Worm (Caenorhabditis elegans) whole organism, L4 larva: ENCODE results near the gene C43F9.5.
A peak's percentile ranks its signal among the peaks of the same experiment; 100 is the strongest.

ENCODE experiments used
- D1046.2 ChIP-seq: fragments of 200-800 bp; sonication (Bioruptor generic); IDR thresholded peaks from 2 replicates; pipeline ENCODE4 v1.3.6; 2022; ENCODE audit warnings: missing genetic modification characterization, missing compliant biosample characterization
- F44E2.7 ChIP-seq: fragments of 200-800 bp; sonication (Bioruptor generic); IDR thresholded peaks from 2 replicates; pipeline ENCODE4 v2.1.2; 2022; ENCODE audit warnings: missing genetic modification characterization, missing compliant biosample characterization
- T20F7.1 ChIP-seq: fragments of 200-800 bp; sonication (Bioruptor generic); optimal IDR thresholded peaks from 2 replicates; lab custom pipeline; 2018; ENCODE audit warnings: mild to moderate bottlenecking, missing genetic modification characterization, missing compliant biosample characterization
- Y48G9A.11 ChIP-seq: fragments of 200-800 bp; sonication (Bioruptor generic); IDR thresholded peaks from 2 replicates; pipeline ENCODE4 v1.3.6; 2022; ENCODE audit warnings: missing genetic modification reagents, missing genetic modification characterization, missing compliant biosample characterization
- Y75B8A.6 ChIP-seq: fragments of 200-800 bp; sonication (Bioruptor generic); IDR thresholded peaks from 2 replicates; pipeline ENCODE4 v1.3.6; 2022; ENCODE audit warnings: missing genetic modification reagents, missing genetic modification characterization, missing compliant biosample characterization
- ceh-20 ChIP-seq: fragments of 200-800 bp; sonication (Bioruptor generic); IDR thresholded peaks from 2 replicates; pipeline ENCODE4 v1.3.6; 2022; ENCODE audit warnings: missing genetic modification reagents, missing genetic modification characterization, missing compliant biosample characterization
- ces-1 ChIP-seq: fragments of 150-350 bp; sonication (generic microtip); optimal IDR thresholded peaks from 4 replicates; lab custom pipeline; 2014; ENCODE audit warnings: missing biosample characterization, missing genetic modification reagents, missing genetic modification characterization
- cey-2 ChIP-seq: sonication (generic microtip); optimal IDR thresholded peaks from 3 replicates; lab custom pipeline; 2017; ENCODE audit warnings: missing genetic modification characterization, mild to moderate bottlenecking, missing compliant biosample characterization, antibody characterized with exemption, borderline replicate concordance; ENCODE audit not compliant: insufficient read depth
- daf-16 ChIP-seq, 3 experiments: sonication (generic microtip); optimal IDR thresholded peaks; 2 replicates each; lab custom pipeline; 2016 to 2017; ENCODE audit warnings: missing genetic modification characterization in 3 of 3, missing genetic modification reagents in 3 of 3, mild to moderate bottlenecking in 2 of 3, missing compliant biosample characterization in 2 of 3, missing biosample characterization in 1 of 3, moderate library complexity in 1 of 3
- dmd-6 ChIP-seq: fragments of 200-800 bp; sonication (Bioruptor generic); IDR thresholded peaks from 2 replicates; pipeline ENCODE4 v1.3.6; 2022; ENCODE audit warnings: missing genetic modification reagents, missing genetic modification characterization, missing compliant biosample characterization
- dve-1 ChIP-seq: sonication (generic microtip); optimal IDR thresholded peaks from 2 replicates; lab custom pipeline; 2017; ENCODE audit warnings: antibody characterized with exemption, mild to moderate bottlenecking, missing genetic modification characterization, missing compliant biosample characterization; ENCODE audit not compliant: insufficient read depth
- egl-43 ChIP-seq: fragments of 200-800 bp; sonication (Bioruptor generic); IDR thresholded peaks from 2 replicates; pipeline ENCODE4 v1.3.6; 2022; ENCODE audit warnings: missing genetic modification reagents, missing genetic modification characterization, missing compliant biosample characterization
- hif-1 ChIP-seq, 2 experiments: sonication (generic microtip); optimal IDR thresholded peaks; 2 replicates each; lab custom pipeline; 2016 to 2017; ENCODE audit warnings: missing compliant biosample characterization in 2 of 2, missing genetic modification characterization in 2 of 2, missing genetic modification reagents in 2 of 2, missing genotype in 2 of 2, mild to moderate bottlenecking in 1 of 2
- hlh-11 ChIP-seq: fragments of 200-800 bp; sonication (Bioruptor generic); optimal IDR thresholded peaks from 2 replicates; lab custom pipeline; 2018; ENCODE audit warnings: mild to moderate bottlenecking, missing genetic modification characterization, missing compliant biosample characterization
- hlh-30 ChIP-seq: sonication (generic microtip); optimal IDR thresholded peaks from 2 replicates; lab custom pipeline; 2017; ENCODE audit warnings: antibody characterized with exemption, mild to moderate bottlenecking, missing genetic modification characterization, missing compliant biosample characterization; ENCODE audit not compliant: insufficient read depth
- lin-38 ChIP-seq: fragments of 200-800 bp; sonication (Bioruptor generic); IDR thresholded peaks from 2 replicates; pipeline ENCODE4 v1.3.6; 2022; ENCODE audit warnings: missing genetic modification reagents, missing genetic modification characterization, missing compliant biosample characterization
- mxl-3 ChIP-seq: fragments of 200-800 bp; sonication (Bioruptor generic); optimal IDR thresholded peaks from 2 replicates; lab custom pipeline; 2018; ENCODE audit warnings: mild to moderate bottlenecking, missing genetic modification characterization, missing compliant biosample characterization
- nhr-28 ChIP-seq: fragments of 150-350 bp; optimal IDR thresholded peaks from 2 replicates; lab custom pipeline; 2014; ENCODE audit warnings: missing biosample characterization, missing genetic modification characterization
- php-3 ChIP-seq: fragments of 200-800 bp; sonication (Bioruptor generic); IDR thresholded peaks from 2 replicates; pipeline ENCODE4 v1.3.6; 2022; ENCODE audit warnings: missing genetic modification reagents, missing genetic modification characterization, missing compliant biosample characterization
- pqm-1 ChIP-seq: sonication (generic microtip); optimal IDR thresholded peaks from 2 replicates; lab custom pipeline; 2017; ENCODE audit warnings: missing biosample characterization, missing genetic modification characterization
- snpc-4 ChIP-seq: fragments of 150-350 bp; optimal IDR thresholded peaks from 2 replicates; lab custom pipeline; 2014; ENCODE audit warnings: missing biosample characterization, missing genetic modification characterization
- spr-3 ChIP-seq: fragments of 200-800 bp; sonication (Bioruptor generic); optimal IDR thresholded peaks from 2 replicates; lab custom pipeline; 2018; ENCODE audit warnings: mild to moderate bottlenecking, missing genetic modification characterization, missing compliant biosample characterization
- unc-62 ChIP-seq, 3 experiments: fragments of 150-350 bp in 1 of 3; sonication (generic microtip); optimal IDR thresholded peaks in 2 of 3; peaks in 1 of 3; 1 replicate in 1 of 3; 2 replicates in 2 of 3; lab custom pipeline; 2014 to 2017; ENCODE audit warnings: missing biosample characterization in 3 of 3, missing genetic modification characterization in 3 of 3, missing genetic modification reagents in 3 of 3, missing genotype in 1 of 3
- zfp-3 ChIP-seq: fragments of 200-800 bp; sonication (Bioruptor generic); conservative IDR thresholded peaks from 2 replicates; pipeline ENCODE4 v1.3.6; 2022; ENCODE audit warnings: missing genetic modification reagents, missing genetic modification characterization, missing compliant biosample characterization
- ztf-11 ChIP-seq: fragments of 150-350 bp; optimal IDR thresholded peaks from 2 replicates; lab custom pipeline; 2014; ENCODE audit warnings: missing biosample characterization, missing genetic modification characterization

The C43F9.5 gene

ce11 chrIV:10628724-10629123 lies 38.2 kb upstream of the C43F9.5 start, which contains the start of gene R09H10.5:
Gene R09H10.5, minus strand, starts transcription at chrIV:10628829.
- TF ChIP-seq php-3 = peak; percentile 98
- no peak for TF ChIP-seq hif-1 (tag; optimal IDR thresholded peaks at IDR 0.05; lab: Kevin White, UChicago)
- peak; percentile 38; the same call in 1 of the 2 replicates for TF ChIP-seq dmd-6
- TF ChIP-seq nhr-28 = peak; percentile 36
- TF ChIP-seq daf-16 (GFP tag; optimal IDR thresholded peaks at IDR 0.05; lab: Kevin White, UChicago) = no peak
- TF ChIP-seq daf-16 (tag; optimal IDR thresholded peaks at IDR 0.05; lab: Kevin White, UChicago) = peak; percentile 46
- TF ChIP-seq pqm-1 (tag; lab: Kevin White, UChicago) = peak; percentile 79
- no peak for TF ChIP-seq spr-3 (GFP tag; lab: Kevin White, UChicago)
- TF ChIP-seq Y48G9A.11 = no peak
- TF ChIP-seq snpc-4 (tag; lab: Kevin White, UChicago) = no peak
- peak; percentile 84 for TF ChIP-seq ceh-20 (GFP tag; lab: Robert Waterston, UW)
- peak; percentile 42 for TF ChIP-seq hlh-11
- TF ChIP-seq dve-1 = peak; percentile 20

- TF ChIP-seq daf-16 (GFP tag; optimal IDR thresholded peaks at IDR 0.05; lab: Kevin White, UChicago) = no peak
- TF ChIP-seq daf-16 (tag; optimal IDR thresholded peaks at IDR 0.05; lab: Kevin White, UChicago) = no peak
- 0 out of 2 replicates have a peak, but pooled peaks have one; percentile 33 for TF ChIP-seq zfp-3 (GFP tag; lab: Robert Waterston, UW)
- TF ChIP-seq ces-1 (GFP tag; lab: Kevin White, UChicago) = no peak
- TF ChIP-seq D1046.2 (GFP tag; lab: Robert Waterston, UW) = no peak
- TF ChIP-seq Y75B8A.6 (GFP tag; lab: Robert Waterston, UW) = no peak
- TF ChIP-seq egl-43 = no peak
- TF ChIP-seq ztf-11 (tag; lab: Kevin White, UChicago) = no peak
These were observed 30.3 kb upstream of the C43F9.5 start, which contains the start of gene R09H10.7 for ce11 chrIV:10620811-10621210. Gene R09H10.7, plus strand, starts transcription at chrIV:10621111.

- no peak for TF ChIP-seq spr-3 (GFP tag; lab: Kevin White, UChicago)
- peak; percentile 2 for TF ChIP-seq cey-2 (tag; lab: Kevin White, UChicago)
- TF ChIP-seq lin-38 (GFP tag; lab: Robert Waterston, UW) = no peak
- TF ChIP-seq zfp-3 (GFP tag; lab: Robert Waterston, UW) = no peak
- TF ChIP-seq hlh-30 (tag; lab: Kevin White, UChicago) = peak; percentile 19
- TF ChIP-seq F44E2.7 (GFP tag; lab: Robert Waterston, UW) = no peak
- peak in 1 of 2 experiments; percentile 92 for TF ChIP-seq unc-62 (GFP tag; optimal IDR thresholded peaks at IDR 0.05 in 1 of 2; lab: Kevin White, UChicago)
- TF ChIP-seq unc-62 (tag; optimal IDR thresholded peaks at IDR 0.05; lab: Kevin White, UChicago) = no peak
- TF ChIP-seq, all 104 proteins: peak for 3
These were observed 26.6 kb upstream of the C43F9.5 start for ce11 chrIV:10617099-10617498.

- TF ChIP-seq mxl-3 (GFP tag; lab: Kevin White, UChicago) (peak; percentile 37), zfp-3 (GFP tag; lab: Robert Waterston, UW) (no peak), unc-62 (GFP tag; optimal IDR thresholded peaks at IDR 0.05 in 1 of 2; lab: Kevin White, UChicago) (peak in 1 of 2 experiments; percentile 78), unc-62 (tag; optimal IDR thresholded peaks at IDR 0.05; lab: Kevin White, UChicago) (no peak), T20F7.1 (GFP tag; lab: Kevin White, UChicago) (no peak)
These were observed 25.8 kb upstream of the C43F9.5 start for ce11 chrIV:10616366-10616765.

- TF ChIP-seq hlh-11 (peak; percentile 41), ceh-20 (GFP tag; lab: Robert Waterston, UW) (no peak), nhr-28 (peak; percentile 3)
These were observed 24.4 kb upstream of the C43F9.5 start, which contains the start of gene ptr-14 for ce11 chrIV:10614918-10615477. Gene ptr-14, plus strand, starts transcription at chrIV:10615427.

- TF ChIP-seq daf-16 (GFP tag; optimal IDR thresholded peaks at IDR 0.05; lab: Kevin White, UChicago) = no peak
- TF ChIP-seq daf-16 (tag; optimal IDR thresholded peaks at IDR 0.05; lab: Kevin White, UChicago) = no peak
- TF ChIP-seq hlh-30 (tag; lab: Kevin White, UChicago) = no peak
These were observed 21.7 kb upstream of the C43F9.5 start for ce11 chrIV:10612281-10612680.
